Worm (Caenorhabditis elegans) whole organism, L4/young adult: ENCODE results near the gene C08F1.10.
"Not testable (repeated sequence)": the region's sequence is repeated elsewhere in the genome, so short reads cannot be mapped to it uniquely, and the experiment has no call there.

Source experiments
- W03F9.2 ChIP-seq: fragments of 150-350 bp; optimal IDR thresholded peaks from 2 replicates; lab custom pipeline; 2014; ENCODE audit warnings: missing biosample characterization, missing genetic modification characterization
- dao-5 ChIP-seq: sonication (generic microtip); optimal IDR thresholded peaks from 2 replicates; lab custom pipeline; 2016; ENCODE audit warnings: missing genotype, missing genetic modification characterization, moderate library complexity, missing compliant biosample characterization
- him-1 ChIP-seq: sonication (generic microtip); optimal IDR thresholded peaks from 2 replicates; lab custom pipeline; 2016; ENCODE audit warnings: missing genotype, missing genetic modification reagents, missing genetic modification characterization, missing compliant biosample characterization

Gene C08F1.10

DNA sequence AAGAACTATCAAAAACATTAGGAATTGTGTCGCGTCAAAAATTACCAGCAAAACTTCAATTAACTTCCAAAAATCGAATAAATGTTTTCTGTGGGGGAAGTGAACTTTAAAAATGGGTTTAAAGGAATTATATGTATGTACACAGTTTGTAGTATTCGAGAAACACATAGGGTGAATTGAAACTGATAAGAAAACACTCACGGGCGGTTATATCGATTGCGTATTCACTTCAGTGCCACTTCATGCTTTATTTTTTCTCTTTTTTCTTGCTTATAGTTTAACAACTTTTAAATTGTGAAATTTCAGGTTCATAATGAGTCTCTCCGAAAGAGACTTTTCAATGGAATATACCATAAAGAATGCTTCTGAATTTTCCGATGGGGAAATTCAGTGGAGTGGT is 10.9 kb downstream of the C08F1.10 start, which contains the start of gene F36H5.14:
TSS of gene F36H5.14 (plus strand) at position 301 of the 400 bp plus-strand sequence.
- not testable (repeated sequence) for TF ChIP-seq W03F9.2, him-1, dao-5 (tag; lab: Kevin White, UChicago)

DNA sequence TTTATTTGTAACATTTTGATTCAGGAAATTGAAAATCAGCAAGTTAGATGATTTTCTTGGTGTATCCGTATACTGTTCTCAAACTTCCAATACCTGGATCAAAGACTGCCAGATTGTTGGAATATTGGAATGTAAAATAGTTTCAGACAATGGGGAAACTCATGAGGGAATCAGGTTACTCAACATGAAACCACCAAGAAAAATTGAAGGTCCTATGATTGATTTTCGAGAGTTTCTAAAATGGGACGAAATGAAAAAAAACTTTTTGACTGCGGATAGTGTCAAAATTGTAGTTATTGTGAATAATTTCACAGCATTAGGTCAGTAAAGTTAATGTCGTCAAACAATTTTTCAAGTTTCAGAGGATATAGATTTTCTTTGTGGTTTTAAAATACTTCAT is 14.3 kb downstream of the C08F1.10 start, which contains the start of gene math-3:
TSS of gene math-3 (plus strand) at position 301 of the 400 bp plus-strand sequence.
- TF ChIP-seq dao-5 (tag; lab: Kevin White, UChicago) = no peak
- no peak for TF ChIP-seq him-1 (tag; lab: Kevin White, UChicago)
- TF ChIP-seq W03F9.2 (tag; lab: Kevin White, UChicago) = no peak

DNA sequence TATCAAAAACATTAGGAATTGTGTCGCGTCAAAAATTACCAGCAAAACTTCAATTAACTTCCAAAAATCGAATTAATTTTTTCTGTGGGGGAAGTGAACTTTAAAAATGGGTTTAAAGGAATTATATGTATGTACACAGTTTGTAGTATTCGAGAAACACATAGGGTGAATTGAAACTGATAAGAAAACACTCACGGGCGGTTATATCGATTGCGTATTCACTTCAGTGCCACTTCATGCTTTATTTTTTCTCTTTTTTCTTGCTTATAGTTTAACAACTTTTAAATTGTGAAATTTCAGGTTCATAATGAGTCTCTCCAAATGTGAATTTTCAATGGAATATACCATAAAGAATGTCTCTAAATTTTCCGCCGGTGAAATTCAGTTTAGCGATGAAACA is 14.8 kb downstream of the C08F1.10 start, which contains the start of gene math-26:
TSS of gene math-26 (plus strand) at position 301 of the 400 bp plus-strand sequence.
- TF ChIP-seq dao-5, him-1, W03F9.2 (tag; lab: Kevin White, UChicago): not testable (repeated sequence)

DNA sequence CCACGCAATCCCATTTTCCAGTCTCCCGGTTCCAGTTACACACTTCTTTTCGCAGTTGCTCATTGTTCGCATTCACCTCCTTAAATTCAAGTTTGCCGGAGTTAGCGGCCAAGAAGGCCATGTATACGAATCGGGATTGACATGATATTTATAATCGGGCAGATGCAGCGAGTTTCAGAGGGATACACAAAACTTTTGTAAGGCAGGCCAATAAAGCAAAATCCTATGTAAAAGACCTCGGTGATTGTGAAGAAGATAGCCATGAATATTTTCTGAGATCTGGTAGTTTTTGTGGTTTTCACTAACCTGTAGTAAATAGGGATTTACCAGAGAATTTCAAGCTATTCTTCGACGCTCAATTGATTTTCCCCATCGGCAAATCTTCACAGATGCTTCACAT is 19.4 kb downstream of the C08F1.10 start:
- TF ChIP-seq dao-5 (tag; lab: Kevin White, UChicago) (no peak), him-1 (tag; lab: Kevin White, UChicago) (no peak), W03F9.2 (tag; lab: Kevin White, UChicago) (no peak)

DNA sequence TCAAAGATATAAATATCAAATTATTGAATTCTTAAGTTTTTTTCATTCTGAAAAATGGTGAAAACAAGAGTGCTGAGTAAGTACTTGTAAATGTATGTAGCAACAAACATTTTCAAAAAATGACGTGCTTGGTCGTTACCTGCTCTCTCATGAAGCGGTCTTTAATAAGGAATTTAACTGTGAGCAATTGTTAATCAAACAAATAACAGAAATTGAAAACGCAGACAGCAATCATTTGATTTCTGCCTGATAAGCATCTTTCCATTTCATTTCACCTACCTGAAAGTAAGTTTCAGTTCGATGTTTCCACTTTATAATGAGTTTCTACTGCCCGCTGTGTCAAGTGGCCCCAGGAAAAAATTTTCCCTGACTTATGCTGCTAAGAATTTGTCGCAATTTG is 23.0 kb downstream of the C08F1.10 start, which contains the start of gene math-28:
TSS of gene math-28 (plus strand) at position 301 of the 400 bp plus-strand sequence.
- TF ChIP-seq W03F9.2 (tag; lab: Kevin White, UChicago) (no peak), dao-5 (tag; lab: Kevin White, UChicago) (no peak), him-1 (tag; lab: Kevin White, UChicago) (no peak)

DNA sequence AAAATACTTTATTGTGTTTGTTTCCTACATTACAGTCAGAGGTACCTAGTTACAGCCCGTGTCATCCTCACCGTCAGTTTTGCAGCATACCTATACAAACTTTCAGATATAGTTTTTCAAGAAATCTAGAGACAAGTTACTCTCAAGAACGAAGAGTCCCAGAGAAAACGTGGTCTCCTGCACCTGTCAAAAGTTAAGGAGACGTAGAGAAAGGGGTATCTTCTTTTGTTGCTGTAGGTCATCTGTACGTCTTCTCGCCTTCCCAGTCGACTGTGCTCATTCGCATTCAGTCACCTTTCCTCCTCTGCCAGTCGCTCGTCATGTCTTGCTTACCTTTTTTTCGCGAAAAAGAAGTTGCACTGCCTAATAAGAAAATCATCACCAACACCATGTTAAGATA is 24.5 kb downstream of the C08F1.10 start, which contains the start of gene F36H5.4:
TSS of gene F36H5.4 (plus strand) at position 301 of the 400 bp plus-strand sequence.
- TF ChIP-seq W03F9.2 (tag; lab: Kevin White, UChicago) (no peak), dao-5 (tag; lab: Kevin White, UChicago) (no peak), him-1 (tag; lab: Kevin White, UChicago) (no peak)

DNA sequence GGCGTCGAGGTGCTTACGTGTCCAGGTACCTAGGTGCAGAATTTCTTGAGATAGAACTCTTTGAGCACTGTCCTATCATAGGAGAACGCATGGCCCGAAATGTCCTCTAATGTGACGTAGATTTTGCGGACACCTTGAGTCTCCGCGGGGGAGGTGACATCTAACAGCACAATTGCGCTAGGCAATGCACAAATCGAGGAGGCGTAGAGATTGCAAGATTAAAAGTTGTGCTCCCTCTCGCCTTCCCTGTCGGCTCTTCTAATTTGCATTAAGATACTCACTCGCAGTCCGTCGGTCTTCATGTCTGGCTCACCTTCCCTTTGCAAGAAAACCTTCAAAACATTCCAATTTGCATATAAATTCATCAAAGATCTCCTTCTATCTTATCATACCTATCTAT is 26.5 kb downstream of the C08F1.10 start, which contains the start of gene F36H5.18:
TSS of gene F36H5.18 (plus strand) at position 301 of the 400 bp plus-strand sequence.
- TF ChIP-seq him-1 (tag; lab: Kevin White, UChicago) (no peak), dao-5 (tag; lab: Kevin White, UChicago) (no peak), W03F9.2 (tag; lab: Kevin White, UChicago) (no peak)

DNA sequence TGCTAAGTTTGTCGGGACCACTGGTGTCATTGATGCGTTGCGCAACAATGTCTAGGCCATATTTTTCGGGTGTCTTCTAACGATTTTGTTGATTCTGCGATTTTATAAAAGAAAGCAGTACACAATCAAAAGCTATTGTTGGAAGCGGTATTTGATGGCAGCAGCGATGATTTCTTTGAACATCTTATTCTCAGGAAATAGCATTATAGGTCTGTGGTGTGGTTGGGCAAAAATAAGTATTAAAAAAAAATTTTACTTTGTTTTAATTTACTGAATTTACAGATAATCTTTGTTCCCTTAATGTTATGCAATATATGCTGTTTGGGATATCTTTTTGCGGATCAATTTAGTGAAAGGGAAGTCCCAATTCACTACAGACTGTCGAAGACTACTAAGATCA is 29.1 kb downstream of the C08F1.10 start, which contains the start of gene F36H5.10:
TSS of gene F36H5.10 (plus strand) at position 301 of the 400 bp plus-strand sequence.
- TF ChIP-seq dao-5 (tag; lab: Kevin White, UChicago) = no peak
- no peak for TF ChIP-seq him-1 (tag; lab: Kevin White, UChicago)
- no peak for TF ChIP-seq W03F9.2 (tag; lab: Kevin White, UChicago)

DNA sequence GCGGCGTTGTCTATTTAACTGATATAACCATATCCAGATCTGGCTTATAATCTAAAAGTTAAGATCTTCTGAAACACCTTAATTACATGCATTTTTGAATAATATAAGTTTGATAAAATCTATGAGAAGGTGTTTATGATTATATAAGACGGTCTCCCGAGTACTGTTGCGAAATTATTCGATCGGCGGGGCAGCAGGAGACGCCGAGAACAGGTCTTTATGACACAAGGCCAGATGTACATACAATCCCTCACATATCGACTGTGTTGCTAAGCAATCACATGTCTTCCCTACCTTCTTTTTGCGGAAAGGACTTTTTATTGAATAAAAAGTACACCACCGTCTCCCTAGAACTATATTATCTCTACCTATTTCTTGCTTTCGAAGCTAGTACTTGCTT is 29.5 kb downstream of the C08F1.10 start, which contains the start of gene fbxb-53:
TSS of gene fbxb-53 (plus strand) at position 301 of the 400 bp plus-strand sequence.
- no peak for TF ChIP-seq dao-5 (tag; lab: Kevin White, UChicago)
- TF ChIP-seq W03F9.2 (tag; lab: Kevin White, UChicago) = no peak
- no peak for TF ChIP-seq him-1 (tag; lab: Kevin White, UChicago)

DNA sequence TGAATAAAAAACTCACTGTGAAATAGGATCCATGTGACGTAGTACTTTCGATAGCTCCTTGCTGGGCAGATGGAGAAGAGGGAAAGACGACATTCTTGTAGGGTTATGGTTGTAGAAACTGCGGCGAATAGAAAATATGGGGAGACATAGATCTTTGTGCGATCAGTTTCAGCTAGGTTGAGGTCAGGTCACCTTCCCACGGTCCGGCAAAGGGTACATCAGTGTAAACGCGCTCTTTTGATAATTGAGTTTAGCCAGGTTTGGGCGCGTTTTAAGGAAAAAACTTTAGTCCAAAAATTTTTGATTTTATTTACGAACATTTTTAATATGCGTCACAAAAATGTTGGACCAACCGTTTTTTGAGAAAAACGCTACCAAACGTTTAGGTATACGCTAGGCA is 30.0 kb downstream of the C08F1.10 start, which contains the start of gene F36H5.17:
TSS of gene F36H5.17 (minus strand) at position 101 of the 400 bp plus-strand sequence.
- TF ChIP-seq dao-5 (tag; lab: Kevin White, UChicago) (no peak), him-1 (tag; lab: Kevin White, UChicago) (no peak), W03F9.2 (tag; lab: Kevin White, UChicago) (no peak)

DNA sequence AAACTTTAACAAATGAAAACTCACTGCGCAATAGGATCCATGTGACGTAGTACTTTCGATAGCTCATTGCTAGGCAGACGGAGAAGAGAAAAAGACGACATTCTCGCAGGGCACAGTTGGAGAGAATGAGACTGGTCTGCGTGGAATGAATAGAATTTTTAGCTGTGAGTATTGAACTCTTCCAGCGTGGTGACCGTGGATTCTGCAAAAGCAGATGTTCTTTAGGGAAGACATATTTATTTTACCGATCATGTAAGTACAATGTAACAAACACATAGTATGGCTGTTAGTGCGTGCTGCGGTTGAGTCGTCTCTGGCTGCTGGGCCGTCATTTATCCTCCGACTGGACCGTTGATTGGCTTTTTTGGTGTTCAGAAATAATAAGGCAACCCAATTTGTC is 33.1 kb downstream of the C08F1.10 start, which contains the start of gene F36H5.9:
TSS of gene F36H5.9 (minus strand) at position 101 of the 400 bp plus-strand sequence.
- TF ChIP-seq him-1 (tag; lab: Kevin White, UChicago) = no peak
- TF ChIP-seq dao-5 (tag; lab: Kevin White, UChicago) = no peak
- TF ChIP-seq W03F9.2 (tag; lab: Kevin White, UChicago) = no peak

DNA sequence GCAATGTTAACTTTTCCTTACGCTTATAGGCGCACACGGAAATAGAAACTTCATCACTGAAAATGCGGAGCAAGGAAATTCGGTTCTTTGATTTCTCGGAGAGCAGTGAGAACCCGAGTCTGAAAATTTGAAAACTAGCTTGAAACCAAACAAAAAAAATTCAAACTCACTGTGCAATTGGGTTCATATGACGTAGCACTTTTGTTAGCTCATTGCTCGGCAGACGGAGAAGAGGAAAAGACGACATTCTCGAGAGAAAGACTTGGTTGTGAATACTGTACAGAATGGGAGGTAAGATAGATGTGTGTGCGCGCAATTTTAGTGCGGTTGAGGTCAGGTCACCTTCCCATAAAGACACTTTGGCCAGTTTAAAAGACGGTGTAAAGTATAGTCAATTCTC is 35.7 kb downstream of the C08F1.10 start, which contains the start of the genes F36H5.13 and F36H5.8:
TSS of gene F36H5.13 (minus strand) at position 101 of the 400 bp plus-strand sequence.
TSS of gene F36H5.8 (minus strand) at position 274 of the 400 bp plus-strand sequence.
- TF ChIP-seq W03F9.2 (tag; lab: Kevin White, UChicago) (no peak), him-1 (tag; lab: Kevin White, UChicago) (no peak), dao-5 (tag; lab: Kevin White, UChicago) (no peak)

DNA sequence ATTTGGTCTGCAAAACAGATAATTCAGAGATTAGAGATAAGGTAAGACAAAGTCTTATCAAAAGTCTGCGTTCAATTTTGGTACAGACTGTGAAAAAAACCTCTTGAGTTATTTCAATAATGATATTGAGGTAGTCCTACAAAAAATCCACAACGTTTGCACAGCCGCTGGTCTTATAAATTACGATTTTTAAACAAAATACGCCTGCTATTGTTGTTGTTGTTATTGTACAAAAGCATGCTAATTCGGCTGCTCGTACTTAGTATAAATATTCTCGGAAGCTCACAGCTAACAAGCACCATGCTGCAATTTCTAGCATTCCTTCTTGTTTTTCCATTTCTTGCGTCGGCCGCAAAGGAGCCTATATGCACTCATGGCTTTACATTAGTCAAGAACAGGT is 41.9 kb downstream of the C08F1.10 start, which contains the start of gene clec-19:
TSS of gene clec-19 (plus strand) at position 301 of the 400 bp plus-strand sequence.
- TF ChIP-seq W03F9.2 (tag; lab: Kevin White, UChicago) (no peak), him-1 (tag; lab: Kevin White, UChicago) (no peak), dao-5 (tag; lab: Kevin White, UChicago) (no peak)
